Fruit fly (Drosophila melanogaster) whole organism, embryonic: ENCODE data around the gene CG46304.

Experiments
- ATbp ChIP-seq: fragments of 200-800 bp; sonication (Bioruptor generic); optimal IDR thresholded peaks from 2 replicates; lab custom pipeline; 2017; ENCODE audit warnings: missing biosample characterization, mild to moderate bottlenecking, missing genetic modification characterization, missing genetic modification reagents
- Awh ChIP-seq: fragments of 200-800 bp; sonication (Bioruptor generic); IDR thresholded peaks from 2 replicates; pipeline ENCODE4, ENCODE4 v1.3.6; 2022; ENCODE audit warnings: missing biosample characterization, missing genetic modification characterization
- B-H1 ChIP-seq: fragments of 200-800 bp; sonication (Bioruptor generic); IDR thresholded peaks from 3 replicates; pipeline ENCODE4 v1.3.6; 2022; ENCODE audit warnings: missing biosample characterization, missing genetic modification characterization
- Blimp-1 ChIP-seq: fragments of 200-800 bp; sonication (Bioruptor generic); optimal IDR thresholded peaks from 3 replicates; lab custom pipeline; 2018; ENCODE audit warnings: missing biosample characterization, missing genetic modification characterization, mild to moderate bottlenecking, moderate library complexity, missing genetic modification reagents
- BtbVII ChIP-seq: fragments of 200-800 bp; sonication (Bioruptor generic); optimal IDR thresholded peaks from 3 replicates; lab custom pipeline; 2017; ENCODE audit warnings: missing biosample characterization, mild to moderate bottlenecking, missing genetic modification characterization
- CG10209 ChIP-seq: fragments of 200-800 bp; sonication (Bioruptor generic); optimal IDR thresholded peaks from 3 replicates; lab custom pipeline; 2017; ENCODE audit warnings: missing biosample characterization, mild to moderate bottlenecking, missing genetic modification characterization, missing genetic modification reagents
- CG10321 ChIP-seq: fragments of 200-800 bp; sonication (Bioruptor generic); IDR thresholded peaks from 2 replicates; pipeline ENCODE4 v1.3.6; 2022; ENCODE audit warnings: missing biosample characterization, missing genetic modification characterization
- CG10431 ChIP-seq: fragments of 200-800 bp; sonication (Bioruptor generic); optimal IDR thresholded peaks from 3 replicates; lab custom pipeline; 2018; ENCODE audit warnings: missing biosample characterization, mild to moderate bottlenecking, missing genetic modification characterization
- CG10979 ChIP-seq: fragments of 200-800 bp; sonication (Bioruptor generic); optimal IDR thresholded peaks from 2 replicates; lab custom pipeline; 2018; ENCODE audit warnings: missing biosample characterization, mild to moderate bottlenecking, missing genetic modification characterization, moderate library complexity
- CG11560 ChIP-seq: fragments of 200-800 bp; sonication (Bioruptor generic); IDR thresholded peaks from 3 replicates; pipeline ENCODE4 v1.3.6; 2022; ENCODE audit warnings: missing biosample characterization, missing genetic modification characterization
- CG13296 ChIP-seq: fragments of 200-800 bp; sonication (Bioruptor generic); optimal IDR thresholded peaks from 3 replicates; lab custom pipeline; 2018; ENCODE audit warnings: missing biosample characterization, mild to moderate bottlenecking, missing genetic modification characterization
- CG15011 ChIP-seq: fragments of 200-800 bp; sonication (Bioruptor generic); optimal IDR thresholded peaks from 3 replicates; lab custom pipeline; 2018; ENCODE audit warnings: missing biosample characterization, mild to moderate bottlenecking, missing genetic modification characterization
- CG15601 ChIP-seq: fragments of 200-800 bp; sonication (Bioruptor generic); optimal IDR thresholded peaks from 3 replicates; lab custom pipeline; 2019; ENCODE audit warnings: missing biosample characterization, mild to moderate bottlenecking, missing genetic modification characterization, moderate library complexity
- CG16813 ChIP-seq: fragments of 200-800 bp; sonication (Bioruptor generic); IDR thresholded peaks from 3 replicates; pipeline ENCODE4 v1.3.6; 2022; ENCODE audit warnings: missing biosample characterization, missing genetic modification characterization; ENCODE audit not compliant: partially characterized antibody
- CG17802 ChIP-seq: fragments of 200-800 bp; sonication (Bioruptor generic); optimal IDR thresholded peaks from 2 replicates; lab custom pipeline; 2018; ENCODE audit warnings: missing biosample characterization, mild to moderate bottlenecking, missing genetic modification characterization, moderate library complexity
- CG2678 ChIP-seq: fragments of 200-800 bp; sonication (Bioruptor generic); optimal IDR thresholded peaks from 3 replicates; lab custom pipeline; 2019; ENCODE audit warnings: missing biosample characterization, mild to moderate bottlenecking, missing genetic modification characterization, moderate library complexity
- CG30403 ChIP-seq: fragments of 200-800 bp; sonication (Bioruptor generic); optimal IDR thresholded peaks from 3 replicates; lab custom pipeline; 2016; ENCODE audit warnings: missing biosample characterization, missing genetic modification characterization
- CG3838 ChIP-seq: fragments of 200-800 bp; sonication (Bioruptor generic); optimal IDR thresholded peaks from 3 replicates; lab custom pipeline; 2016; ENCODE audit warnings: missing biosample characterization, missing genetic modification characterization
- CG4424 ChIP-seq: fragments of 200-800 bp; sonication (Bioruptor generic); optimal IDR thresholded peaks from 3 replicates; lab custom pipeline; 2016; ENCODE audit warnings: missing biosample characterization, missing genetic modification characterization
- CG4617 ChIP-seq: fragments of 200-800 bp; sonication (Bioruptor generic); optimal IDR thresholded peaks from 3 replicates; lab custom pipeline; 2016; ENCODE audit warnings: missing biosample characterization, missing genetic modification characterization, borderline replicate concordance
- CG7357 ChIP-seq: fragments of 200-800 bp; sonication (Bioruptor generic); IDR thresholded peaks from 3 replicates; pipeline ENCODE4 v1.3.6; 2022; ENCODE audit warnings: missing biosample characterization, missing genetic modification characterization
- CG7839 ChIP-seq: fragments of 200-800 bp; sonication (Bioruptor generic); optimal IDR thresholded peaks from 3 replicates; lab custom pipeline; 2018; ENCODE audit warnings: missing biosample characterization, mild to moderate bottlenecking, missing genetic modification characterization, moderate library complexity
- D19A ChIP-seq: fragments of 200-800 bp; optimal IDR thresholded peaks from 3 replicates; lab custom pipeline; 2019; ENCODE audit warnings: missing biosample characterization, mild to moderate bottlenecking, missing genetic modification characterization, moderate library complexity
- Dek ChIP-seq: fragments of 200-800 bp; sonication (Bioruptor generic); optimal IDR thresholded peaks from 3 replicates; lab custom pipeline; 2019; ENCODE audit warnings: missing biosample characterization, mild to moderate bottlenecking, missing genetic modification characterization, moderate library complexity
- Dp ChIP-seq: fragments of 200-800 bp; sonication (Bioruptor generic); optimal IDR thresholded peaks from 2 replicates; lab custom pipeline; 2018; ENCODE audit warnings: missing biosample characterization, mild to moderate bottlenecking, missing genetic modification characterization, moderate library complexity
- Dref ChIP-seq: fragments of 200-800 bp; sonication (Bioruptor generic); IDR thresholded peaks from 2 replicates; pipeline ENCODE4 v1.3.6; 2022; ENCODE audit warnings: missing biosample characterization, missing genetic modification characterization
- ERR ChIP-seq: fragments of 200-800 bp; sonication (Bioruptor generic); optimal IDR thresholded peaks from 2 replicates; lab custom pipeline; 2016; ENCODE audit warnings: missing biosample characterization, missing genetic modification characterization
- Lhr ChIP-seq: fragments of 200-800 bp; sonication (Bioruptor generic); optimal IDR thresholded peaks from 3 replicates; lab custom pipeline; 2017; ENCODE audit warnings: mild to moderate bottlenecking, missing biosample characterization, missing genetic modification reagents, missing genetic modification characterization
- Mes4 ChIP-seq: fragments of 200-800 bp; sonication (Bioruptor generic); optimal IDR thresholded peaks from 2 replicates; lab custom pipeline; 2016; ENCODE audit warnings: missing biosample characterization, missing genetic modification characterization
- Optix ChIP-seq: fragments of 200-800 bp; sonication (Bioruptor generic); IDR thresholded peaks from 3 replicates; pipeline ENCODE4 v1.3.6; 2022; ENCODE audit warnings: missing biosample characterization, missing genetic modification characterization
- Six4 ChIP-seq: fragments of 200-800 bp; sonication (Bioruptor generic); optimal IDR thresholded peaks from 2 replicates; lab custom pipeline; 2016; ENCODE audit warnings: missing biosample characterization, missing genetic modification characterization
- Ssrp ChIP-seq: fragments of 200-800 bp; sonication (Bioruptor generic); optimal IDR thresholded peaks from 2 replicates; lab custom pipeline; 2018; ENCODE audit warnings: missing biosample characterization, mild to moderate bottlenecking, missing genetic modification characterization, moderate library complexity
- Vsx1 ChIP-seq: fragments of 200-800 bp; sonication (Bioruptor generic); optimal IDR thresholded peaks from 2 replicates; lab custom pipeline; 2017; ENCODE audit warnings: missing biosample characterization, mild to moderate bottlenecking, missing genetic modification characterization, missing genetic modification reagents
- Xrp1 ChIP-seq: fragments of 200-800 bp; sonication (Bioruptor generic); IDR thresholded peaks from 2 replicates; pipeline ENCODE4 v1.3.6; 2022; ENCODE audit warnings: missing biosample characterization, missing genetic modification characterization
- bcd ChIP-seq: fragments of 200-800 bp; sonication (Bioruptor generic); optimal IDR thresholded peaks from 2 replicates; lab custom pipeline; 2017; ENCODE audit warnings: missing biosample characterization, mild to moderate bottlenecking, missing genetic modification characterization
- chinmo ChIP-seq: fragments of 200-800 bp; sonication (Bioruptor generic); IDR thresholded peaks from 4 replicates; pipeline ENCODE4 v1.3.6; 2022; ENCODE audit warnings: missing biosample characterization, missing genetic modification characterization; ENCODE audit not compliant: partially characterized antibody
- disco-r ChIP-seq: fragments of 200-800 bp; sonication (Bioruptor generic); optimal IDR thresholded peaks from 2 replicates; lab custom pipeline; 2016; ENCODE audit warnings: missing biosample characterization, missing genetic modification characterization
- gt ChIP-seq: fragments of 200-800 bp; sonication (Bioruptor generic); IDR thresholded peaks from 2 replicates; pipeline ENCODE4 v1.3.6; 2022; ENCODE audit warnings: missing biosample characterization, missing genetic modification characterization
- hbn ChIP-seq: fragments of 200-800 bp; sonication (Bioruptor generic); IDR thresholded peaks from 2 replicates; pipeline ENCODE4 v1.3.6; 2022; ENCODE audit warnings: missing biosample characterization, missing genetic modification characterization; ENCODE audit not compliant: partially characterized antibody
- knrl ChIP-seq: fragments of 200-800 bp; sonication (Bioruptor generic); IDR thresholded peaks from 3 replicates; pipeline ENCODE4 v1.3.6; 2022; ENCODE audit warnings: missing biosample characterization, missing genetic modification characterization; ENCODE audit not compliant: partially characterized antibody
- mirr ChIP-seq: fragments of 200-800 bp; sonication (Bioruptor generic); optimal IDR thresholded peaks from 3 replicates; lab custom pipeline; 2018; ENCODE audit warnings: missing biosample characterization, mild to moderate bottlenecking, missing genetic modification characterization
- pita ChIP-seq: fragments of 200-800 bp; sonication (Bioruptor generic); optimal IDR thresholded peaks from 2 replicates; lab custom pipeline; 2017; ENCODE audit warnings: missing biosample characterization, mild to moderate bottlenecking, missing genetic modification characterization
- ranshi ChIP-seq: fragments of 200-800 bp; sonication (Bioruptor generic); IDR thresholded peaks from 2 replicates; pipeline ENCODE4 v1.3.6; 2022; ENCODE audit warnings: missing biosample characterization, missing genetic modification characterization
- sens ChIP-seq: fragments of 200-800 bp; sonication (Bioruptor generic); peaks from one replicate; lab custom pipeline; 2016; ENCODE audit warnings: missing biosample characterization, missing genetic modification characterization
- sens-2 ChIP-seq: fragments of 200-800 bp; sonication (Bioruptor generic); IDR thresholded peaks from 2 replicates; pipeline ENCODE4 v1.3.6; 2022; ENCODE audit warnings: missing biosample characterization, missing genetic modification characterization
- shn ChIP-seq: fragments of 200-800 bp; sonication (Bioruptor generic); optimal IDR thresholded peaks from 3 replicates; lab custom pipeline; 2016; ENCODE audit warnings: missing biosample characterization, missing genetic modification characterization
- sob ChIP-seq: fragments of 200-800 bp; sonication (Bioruptor generic); IDR thresholded peaks from 2 replicates; pipeline ENCODE4 v1.3.6; 2022; ENCODE audit warnings: missing biosample characterization, missing genetic modification characterization
- tin ChIP-seq: fragments of 200-800 bp; sonication (Bioruptor generic); optimal IDR thresholded peaks from 3 replicates; lab custom pipeline; 2016; ENCODE audit warnings: missing biosample characterization, missing genetic modification characterization
- toy ChIP-seq: fragments of 200-800 bp; sonication (Bioruptor generic); IDR thresholded peaks from 2 replicates; pipeline ENCODE4 v1.3.6; 2022; ENCODE audit warnings: missing biosample characterization, missing genetic modification characterization
- tup ChIP-seq: fragments of 200-800 bp; sonication (Bioruptor generic); optimal IDR thresholded peaks from 2 replicates; lab custom pipeline; 2016; ENCODE audit warnings: missing biosample characterization, mild to moderate bottlenecking, missing genetic modification characterization, moderate library complexity

CG46304 gene

dm6 chr2L:18948724-18949108 lies 2.6 kb downstream of the CG46304 start, which contains the start of gene CG10428 (continued):
- 0 out of 4 replicates have a peak, but pooled peaks have one; percentile 11 for TF ChIP-seq chinmo (GFP tag; lab: Robert Waterston, UW)
- TF ChIP-seq CG4424 (GFP tag; lab: Kevin White, UChicago) = no peak
- no peak for TF ChIP-seq CG10321
- TF ChIP-seq toy (GFP tag; lab: Robert Waterston, UW) = no peak
- peak; percentile 93 for TF ChIP-seq Dp (GFP tag; lab: Kevin White, UChicago)
- no peak for TF ChIP-seq CG13296 (GFP tag; lab: Kevin White, UChicago)
- peak; percentile 93 for TF ChIP-seq Dref (GFP tag; lab: Robert Waterston, UW)
- no peak for TF ChIP-seq D19A
- no peak for TF ChIP-seq B-H1 (GFP tag; lab: Robert Waterston, UW)
- TF ChIP-seq hbn = peak; percentile 56; the same call in 1 of the 2 replicates
- TF ChIP-seq BtbVII (GFP tag; lab: Kevin White, UChicago) = no peak

- TF ChIP-seq Blimp-1 (GFP tag; lab: Kevin White, UChicago) (no peak), ERR (GFP tag; lab: Kevin White, UChicago) (no peak), shn (GFP tag; lab: Kevin White, UChicago) (no peak), tup (no peak), ATbp (GFP tag; lab: Kevin White, UChicago) (no peak), CG16813 (GFP tag; lab: Robert Waterston, UW) (peak; percentile 83), CG4617 (peak; percentile 29), CG11560 (no peak), gt (GFP tag; lab: Robert Waterston, UW) (no peak), Awh (GFP tag; lab: Robert Waterston, UW) (no peak), CG2678 (tag; lab: Kevin White, UChicago) (peak; percentile 1), sens-2 (no peak), Dek (tag; lab: Kevin White, UChicago) (peak; percentile 5), CG7357 (no peak), knrl (GFP tag; lab: Robert Waterston, UW) (peak; percentile 86), ranshi (GFP tag; lab: Robert Waterston, UW) (no peak), CG3838 (no peak), CG10209 (GFP tag; lab: Kevin White, UChicago) (no peak), CG10979 (tag; lab: Kevin White, UChicago) (no peak), CG15011 (no peak), CG30403 (no peak), Xrp1 (GFP tag; lab: Robert Waterston, UW) (peak; percentile 20; the same call in 1 of the 2 replicates), Lhr (GFP tag; lab: Kevin White, UChicago) (peak; percentile 53), Ssrp (tag; lab: Kevin White, UChicago) (no peak), sens (GFP tag; lab: Kevin White, UChicago) (peak; percentile 83), CG7839 (tag; lab: Kevin White, UChicago) (no peak), CG17802 (tag; lab: Kevin White, UChicago) (no peak), pita (GFP tag; lab: Kevin White, UChicago) (no peak), Optix (no peak), CG15601 (tag; lab: Kevin White, UChicago) (no peak), Six4 (no peak), tin (GFP tag; lab: Kevin White, UChicago) (no peak), bcd (GFP tag; lab: Kevin White, UChicago) (no peak), Mes4 (GFP tag; lab: Kevin White, UChicago) (no peak), CG10431 (GFP tag; lab: Kevin White, UChicago) (no peak), disco-r (GFP tag; lab: Kevin White, UChicago) (no peak), Vsx1 (GFP tag; lab: Kevin White, UChicago) (no peak), CG13296 (GFP tag; lab: Kevin White, UChicago) (no peak), sob (GFP tag; lab: Robert Waterston, UW) (no peak), mirr (GFP tag; lab: Kevin White, UChicago) (no peak)
Measured at dm6 chr2L:18951674-18952073, 5.6 kb downstream of the CG46304 start, which contains the start of gene Nedd8. Gene Nedd8, minus strand, starts transcription at chr2L:18951837.
